Fruit fly (Drosophila melanogaster) whole organism, embryonic: ENCODE data around the gene Dok.
A peak's percentile ranks its signal among the peaks of the same experiment; 100 is the strongest.

Source experiments
- ATbp ChIP-seq: fragments of 200-800 bp; sonication (Bioruptor generic); optimal IDR thresholded peaks from 2 replicates; lab custom pipeline; 2017; ENCODE audit warnings: missing biosample characterization, mild to moderate bottlenecking, missing genetic modification characterization, missing genetic modification reagents
- Abd-B ChIP-seq: fragments of 200-800 bp; sonication (Bioruptor generic); optimal IDR thresholded peaks from 2 replicates; lab custom pipeline; 2018; ENCODE audit warnings: missing biosample characterization, mild to moderate bottlenecking, missing genetic modification characterization, moderate library complexity
- Adf1 ChIP-seq: fragments of 200-800 bp; sonication (Bioruptor generic); IDR thresholded peaks from 2 replicates; pipeline ENCODE4 v1.3.6; 2022; ENCODE audit warnings: missing biosample characterization, missing genetic modification characterization
- Blimp-1 ChIP-seq: fragments of 200-800 bp; sonication (Bioruptor generic); optimal IDR thresholded peaks from 3 replicates; lab custom pipeline; 2018; ENCODE audit warnings: missing biosample characterization, missing genetic modification characterization, mild to moderate bottlenecking, moderate library complexity, missing genetic modification reagents
- CG10431 ChIP-seq: fragments of 200-800 bp; sonication (Bioruptor generic); optimal IDR thresholded peaks from 3 replicates; lab custom pipeline; 2018; ENCODE audit warnings: missing biosample characterization, mild to moderate bottlenecking, missing genetic modification characterization
- CG10543 ChIP-seq: fragments of 200-800 bp; sonication (Bioruptor generic); optimal IDR thresholded peaks from 3 replicates; lab custom pipeline; 2017; ENCODE audit warnings: missing biosample characterization, mild to moderate bottlenecking, missing genetic modification characterization, moderate library complexity
- CG10565 ChIP-seq: fragments of 200-800 bp; sonication (Bioruptor generic); optimal IDR thresholded peaks from 3 replicates; lab custom pipeline; 2016; ENCODE audit warnings: missing biosample characterization, mild to moderate bottlenecking, missing genetic modification characterization
- CG11247 ChIP-seq: fragments of 200-800 bp; sonication (Bioruptor generic); IDR thresholded peaks from 2 replicates; pipeline ENCODE4 v1.3.6; 2022; ENCODE audit warnings: missing biosample characterization, missing genetic modification characterization
- CG11504 ChIP-seq: fragments of 200-800 bp; sonication (Bioruptor generic); optimal IDR thresholded peaks from 3 replicates; lab custom pipeline; 2019; ENCODE audit warnings: missing biosample characterization, mild to moderate bottlenecking, missing genetic modification characterization, moderate library complexity
- CG12071 ChIP-seq: fragments of 200-800 bp; sonication (Bioruptor generic); optimal IDR thresholded peaks from 3 replicates; lab custom pipeline; 2018; ENCODE audit warnings: missing biosample characterization, mild to moderate bottlenecking, missing genetic modification characterization
- CG12659 ChIP-seq: fragments of 200-800 bp; sonication (Bioruptor generic); optimal IDR thresholded peaks from 3 replicates; lab custom pipeline; 2017; ENCODE audit warnings: mild to moderate bottlenecking, missing biosample characterization, missing genetic modification reagents, missing genetic modification characterization
- CG12942 ChIP-seq: fragments of 200-800 bp; sonication (Bioruptor generic); optimal IDR thresholded peaks from 3 replicates; lab custom pipeline; 2016; ENCODE audit warnings: missing biosample characterization, missing genetic modification characterization
- CG15011 ChIP-seq: fragments of 200-800 bp; sonication (Bioruptor generic); optimal IDR thresholded peaks from 3 replicates; lab custom pipeline; 2018; ENCODE audit warnings: missing biosample characterization, mild to moderate bottlenecking, missing genetic modification characterization
- CG1529 ChIP-seq: fragments of 200-800 bp; sonication (Bioruptor generic); optimal IDR thresholded peaks from 3 replicates; lab custom pipeline; 2018; ENCODE audit warnings: missing biosample characterization, missing genetic modification characterization
- CG15479 ChIP-seq: fragments of 200-800 bp; sonication (Bioruptor generic); optimal IDR thresholded peaks from 3 replicates; lab custom pipeline; 2019; ENCODE audit warnings: missing biosample characterization, mild to moderate bottlenecking, missing genetic modification characterization, moderate library complexity
- CG18599 ChIP-seq: fragments of 200-800 bp; sonication (Bioruptor generic); optimal IDR thresholded peaks from 3 replicates; lab custom pipeline; 2017; ENCODE audit warnings: missing biosample characterization, missing genetic modification characterization, mild to moderate bottlenecking, moderate library complexity, missing genetic modification reagents
- CG18619 ChIP-seq: fragments of 200-800 bp; sonication (Bioruptor generic); optimal IDR thresholded peaks from 3 replicates; lab custom pipeline; 2017; ENCODE audit warnings: missing biosample characterization, mild to moderate bottlenecking, missing genetic modification characterization
- CG3163 ChIP-seq: fragments of 200-800 bp; sonication (Bioruptor generic); optimal IDR thresholded peaks from 3 replicates; lab custom pipeline; 2016; ENCODE audit warnings: missing biosample characterization, missing genetic modification characterization
- CG4360 ChIP-seq: fragments of 200-800 bp; sonication (Bioruptor generic); IDR thresholded peaks from 2 replicates; pipeline ENCODE4 v1.3.6; 2022; ENCODE audit warnings: missing biosample characterization, missing genetic modification characterization
- CG4404 ChIP-seq: fragments of 200-800 bp; sonication (Bioruptor generic); IDR thresholded peaks from 2 replicates; pipeline ENCODE4 v1.3.6; 2022; ENCODE audit warnings: missing biosample characterization, missing genetic modification characterization
- CG4617 ChIP-seq: fragments of 200-800 bp; sonication (Bioruptor generic); optimal IDR thresholded peaks from 3 replicates; lab custom pipeline; 2016; ENCODE audit warnings: missing biosample characterization, missing genetic modification characterization, borderline replicate concordance
- CG6689 ChIP-seq: fragments of 200-800 bp; sonication (Bioruptor generic); IDR thresholded peaks from 2 replicates; pipeline ENCODE4 v1.3.6; 2022; ENCODE audit warnings: missing biosample characterization, missing genetic modification characterization
- CG7963 ChIP-seq: fragments of 200-800 bp; sonication (Bioruptor generic); IDR thresholded peaks from 3 replicates; pipeline ENCODE4 v1.3.6; 2022; ENCODE audit warnings: missing biosample characterization, missing genetic modification characterization; ENCODE audit not compliant: partially characterized antibody
- CG8388 ChIP-seq: fragments of 200-800 bp; sonication (Bioruptor generic); optimal IDR thresholded peaks from 2 replicates; lab custom pipeline; 2019; ENCODE audit warnings: missing biosample characterization, mild to moderate bottlenecking, missing genetic modification characterization, moderate library complexity
- Dp ChIP-seq: fragments of 200-800 bp; sonication (Bioruptor generic); optimal IDR thresholded peaks from 2 replicates; lab custom pipeline; 2018; ENCODE audit warnings: missing biosample characterization, mild to moderate bottlenecking, missing genetic modification characterization, moderate library complexity
- Drgx ChIP-seq: fragments of 200-800 bp; sonication (Bioruptor generic); IDR thresholded peaks from 2 replicates; pipeline ENCODE4 v1.3.6; 2022; ENCODE audit warnings: missing biosample characterization, missing genetic modification characterization
- ERR ChIP-seq: fragments of 200-800 bp; sonication (Bioruptor generic); optimal IDR thresholded peaks from 2 replicates; lab custom pipeline; 2016; ENCODE audit warnings: missing biosample characterization, missing genetic modification characterization
- Fer1 ChIP-seq: fragments of 200-800 bp; sonication (Bioruptor generic); optimal IDR thresholded peaks from 2 replicates; lab custom pipeline; 2017; ENCODE audit warnings: missing biosample characterization, mild to moderate bottlenecking, missing genetic modification characterization
- Gug ChIP-seq: fragments of 200-800 bp; sonication (Bioruptor generic); IDR thresholded peaks from 4 replicates; pipeline ENCODE4 v1.3.6; 2022; ENCODE audit warnings: missing biosample characterization, missing genetic modification characterization
- Hr39 ChIP-seq: fragments of >200 bp; optimal IDR thresholded peaks from 2 replicates; lab custom pipeline; 2017
- Hr78 ChIP-seq, 2 experiments: fragments of 200-800 bp in 1 of 2; fragments of >200 bp in 1 of 2; sonication (Bioruptor generic) in 1 of 2; optimal IDR thresholded peaks; 2 replicates each; lab custom pipeline; 2017 to 2019; ENCODE audit warnings: missing biosample characterization in 2 of 2, missing genetic modification characterization in 2 of 2, mild to moderate bottlenecking in 1 of 2, moderate library complexity in 1 of 2
- Med ChIP-seq: fragments of 200-800 bp; sonication (Bioruptor generic); peaks from one replicate; lab custom pipeline; 2016; ENCODE audit warnings: missing biosample characterization, missing genetic modification characterization, mild to moderate bottlenecking, inconsistent platforms, moderate library complexity
- Meics ChIP-seq: fragments of 200-800 bp; sonication (Bioruptor generic); optimal IDR thresholded peaks from 2 replicates; lab custom pipeline; 2017; ENCODE audit warnings: missing biosample characterization, mild to moderate bottlenecking, missing genetic modification characterization
- Mrtf ChIP-seq: fragments of 200-800 bp; sonication (Bioruptor generic); IDR thresholded peaks from 3 replicates; pipeline ENCODE4 v1.3.6; 2022; ENCODE audit warnings: missing biosample characterization, missing genetic modification characterization
- NC2α ChIP-seq: fragments of 200-800 bp; sonication (Bioruptor generic); optimal IDR thresholded peaks from 2 replicates; lab custom pipeline; 2016; ENCODE audit warnings: missing biosample characterization, missing genetic modification characterization
- Side ChIP-seq: fragments of 200-800 bp; sonication (Bioruptor generic); optimal IDR thresholded peaks from 2 replicates; lab custom pipeline; 2016; ENCODE audit warnings: missing biosample characterization, missing genetic modification characterization
- Sox100B ChIP-seq: fragments of 200-800 bp; sonication (Bioruptor generic); optimal IDR thresholded peaks from 3 replicates; lab custom pipeline; 2018; ENCODE audit warnings: missing biosample characterization, mild to moderate bottlenecking, missing genetic modification characterization
- Trl ChIP-seq, 3 experiments: fragments of >200 bp in 2 of 3; fragments of 200-800 bp in 1 of 3; sonication (Bioruptor generic) in 1 of 3; optimal IDR thresholded peaks; 2 replicates in 1 of 3; 3 replicates in 2 of 3; lab custom pipeline; 2016 to 2017; ENCODE audit warnings: missing biosample characterization in 1 of 3, missing genetic modification characterization in 1 of 3
- bbx ChIP-seq: fragments of 200-800 bp; sonication (Bioruptor generic); IDR thresholded peaks from 2 replicates; pipeline ENCODE4 v1.3.6; 2022; ENCODE audit warnings: missing biosample characterization, missing genetic modification characterization; ENCODE audit not compliant: partially characterized antibody
- br ChIP-seq: fragments of >200 bp; optimal IDR thresholded peaks from 2 replicates; lab custom pipeline; 2017
- bsh ChIP-seq, 2 experiments: fragments of 200-800 bp; sonication (Bioruptor generic); optimal IDR thresholded peaks; 2 replicates each; lab custom pipeline; 2017 to 2018; ENCODE audit warnings: mild to moderate bottlenecking in 2 of 2, missing biosample characterization in 2 of 2, missing genetic modification characterization in 2 of 2, moderate library complexity in 1 of 2
- disco-r ChIP-seq: fragments of 200-800 bp; sonication (Bioruptor generic); optimal IDR thresholded peaks from 2 replicates; lab custom pipeline; 2016; ENCODE audit warnings: missing biosample characterization, missing genetic modification characterization
- dmrt11E ChIP-seq: fragments of 200-800 bp; sonication (Bioruptor generic); optimal IDR thresholded peaks from 3 replicates; lab custom pipeline; 2018; ENCODE audit warnings: missing biosample characterization, mild to moderate bottlenecking, missing genetic modification characterization, moderate library complexity
- fd102C ChIP-seq: fragments of 200-800 bp; sonication (Bioruptor generic); optimal IDR thresholded peaks from 2 replicates; lab custom pipeline; 2018; ENCODE audit warnings: missing biosample characterization, mild to moderate bottlenecking, missing genetic modification characterization, moderate library complexity
- ftz-f1 ChIP-seq: fragments of 200-800 bp; sonication (Bioruptor generic); optimal IDR thresholded peaks from 2 replicates; lab custom pipeline; 2016; ENCODE audit warnings: missing biosample characterization, missing genetic modification characterization
- gsb ChIP-seq: fragments of 200-800 bp; sonication (Bioruptor generic); IDR thresholded peaks from 2 replicates; pipeline ENCODE4 v1.3.6; 2022; ENCODE audit warnings: missing biosample characterization, missing genetic modification characterization
- ranshi ChIP-seq: fragments of 200-800 bp; sonication (Bioruptor generic); IDR thresholded peaks from 2 replicates; pipeline ENCODE4 v1.3.6; 2022; ENCODE audit warnings: missing biosample characterization, missing genetic modification characterization
- sens ChIP-seq: fragments of 200-800 bp; sonication (Bioruptor generic); peaks from one replicate; lab custom pipeline; 2016; ENCODE audit warnings: missing biosample characterization, missing genetic modification characterization
- so ChIP-seq: fragments of 200-800 bp; sonication (Bioruptor generic); IDR thresholded peaks from 3 replicates; pipeline ENCODE4 v1.3.6; 2022; ENCODE audit warnings: missing biosample characterization, missing genetic modification characterization

Gene Dok

dm6 chrX:7332493-7332892 is 8.5 kb downstream of the Dok start (continued):
- TF ChIP-seq Side (GFP tag; lab: Kevin White, UChicago) (peak; percentile 45), CG8388 (GFP tag; lab: Kevin White, UChicago) (peak; percentile 25), ftz-f1 (GFP tag; lab: Kevin White, UChicago) (peak; percentile 41), CG12659 (GFP tag; lab: Kevin White, UChicago) (peak; percentile 54), fd102C (GFP tag; lab: Kevin White, UChicago) (no peak), Adf1 (peak; percentile 67), bbx (GFP tag; lab: Robert Waterston, UW) (no peak), CG12942 (GFP tag; lab: Kevin White, UChicago) (peak; percentile 31), gsb (GFP tag; lab: Robert Waterston, UW) (peak; percentile 56), CG10431 (GFP tag; lab: Kevin White, UChicago) (no peak), CG11504 (tag; lab: Kevin White, UChicago) (peak; percentile 60), Dp (no peak), Fer1 (GFP tag; lab: Kevin White, UChicago) (peak; percentile 66), NC2α (GFP tag; lab: Kevin White, UChicago) (no peak), so (peak; percentile 71; the same call in 2 of the 3 replicates), CG18619 (GFP tag; lab: Kevin White, UChicago) (peak; percentile 57), Mrtf (GFP tag; lab: Robert Waterston, UW) (peak; percentile 54; the same call in 2 of the 3 replicates), CG1529 (GFP tag; lab: Kevin White, UChicago) (no peak), CG15011 (GFP tag; lab: Kevin White, UChicago) (peak; percentile 21), CG12071 (GFP tag; lab: Kevin White, UChicago) (peak; percentile 39), Sox100B (no peak), CG10565 (GFP tag; lab: Kevin White, UChicago) (no peak), sens (GFP tag; lab: Kevin White, UChicago) (peak; percentile 71), Abd-B (peak; percentile 35), ranshi (GFP tag; lab: Robert Waterston, UW) (peak; percentile 73), CG7963 (GFP tag; lab: Robert Waterston, UW) (no peak), CG11247 (GFP tag; lab: Robert Waterston, UW) (peak; percentile 63), CG3163 (GFP tag; lab: Kevin White, UChicago) (peak; percentile 35), Med (GFP tag; lab: Kevin White, UChicago) (peak; percentile 96), Hr39 (lab: Kevin White, UChicago) (no peak), dmrt11E (tag; lab: Kevin White, UChicago) (peak; percentile 23), Trl (optimal IDR thresholded peaks at IDR 0.05; lab: Kevin White, UChicago) (no peak), Trl (GFP tag; optimal IDR thresholded peaks at IDR 0.05; lab: Kevin White, UChicago) (peak; percentile 73), CG4360 (GFP tag; lab: Robert Waterston, UW) (no peak), ATbp (GFP tag; lab: Kevin White, UChicago) (peak; percentile 29), Meics (GFP tag; lab: Kevin White, UChicago) (peak; percentile 68), CG15479 (GFP tag; lab: Kevin White, UChicago) (no peak), ERR (GFP tag; lab: Kevin White, UChicago) (peak; percentile 51), Blimp-1 (peak; percentile 46), CG18599 (GFP tag; lab: Kevin White, UChicago) (peak; percentile 84), bsh (GFP tag; optimal IDR thresholded peaks at IDR 0.05; lab: Kevin White, UChicago) (peak in 1 of 2 experiments; percentile 55), CG10543 (GFP tag; lab: Kevin White, UChicago) (peak; percentile 38), CG6689 (GFP tag; lab: Robert Waterston, UW) (peak; percentile 45; the same call in 1 of the 2 replicates), disco-r (GFP tag; lab: Kevin White, UChicago) (peak; percentile 68), Gug (GFP tag; lab: Robert Waterston, UW) (peak; percentile 51; the same call in 2 of the 4 replicates), CG4617 (GFP tag; lab: Kevin White, UChicago) (no peak), br (lab: Kevin White, UChicago) (no peak), CG4404 (no peak), Hr78 (GFP tag; optimal IDR thresholded peaks at IDR 0.05; lab: Kevin White, UChicago) (no peak), Drgx (no peak)
